Fruit fly (Drosophila melanogaster): Measurements from ENCODE around the gene CAH16.

CAH16 gene

DNA sequence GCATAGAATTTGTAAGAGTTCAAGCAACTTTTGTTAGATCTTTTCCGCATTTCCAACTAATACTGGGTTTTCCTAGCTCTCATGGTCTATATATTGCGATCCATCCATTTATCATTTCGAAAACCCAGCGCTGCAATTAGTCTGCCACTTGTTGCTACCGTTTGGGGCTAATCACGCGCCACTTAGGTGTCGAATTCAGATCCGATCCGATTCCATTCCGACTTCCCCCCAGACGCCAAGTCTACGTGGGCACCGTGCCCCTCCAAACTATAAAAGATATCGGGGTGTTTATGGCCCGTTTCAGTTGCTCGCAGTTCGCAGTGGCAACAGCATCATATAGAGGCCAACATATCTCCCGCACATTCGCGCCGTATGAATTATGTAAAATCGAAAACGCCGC lies 2.7 kb upstream of the CAH16 start, which contains the start of gene CAH6:
CAH6 (plus strand) TSS at position 301 of the 400 bp plus-strand sequence.
- TF ChIP-seq CG17801 (GFP tag; optimal IDR thresholded peaks at IDR 0.05; ENCODE audit: partially characterized antibody), result no peak

DNA sequence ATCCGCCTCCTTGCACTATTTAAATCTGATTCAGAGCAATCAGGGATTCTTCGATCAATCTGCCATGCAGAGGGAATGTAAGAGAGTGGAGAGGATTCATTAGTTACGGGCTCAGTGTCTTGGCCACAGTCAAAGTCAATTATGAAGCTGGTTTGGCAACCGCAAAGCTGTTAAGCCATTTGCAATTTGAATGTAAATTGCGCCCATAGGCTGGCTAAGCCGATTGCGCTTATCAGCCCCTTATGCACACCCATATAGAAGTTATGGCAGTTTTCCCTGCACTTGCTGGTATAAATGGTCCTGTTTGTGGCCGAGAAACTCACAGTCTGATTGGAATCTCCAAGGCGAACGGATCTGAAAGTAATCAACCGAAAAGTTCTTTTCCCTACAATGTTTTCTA lies 2.3 kb downstream of the CAH16 start, which contains the start of gene CAH5:
CAH5 (plus strand) TSS at position 301 of the 400 bp plus-strand sequence.
- TF ChIP-seq CG17801 (GFP tag; optimal IDR thresholded peaks at IDR 0.05; ENCODE audit: partially characterized antibody), result no peak

DNA sequence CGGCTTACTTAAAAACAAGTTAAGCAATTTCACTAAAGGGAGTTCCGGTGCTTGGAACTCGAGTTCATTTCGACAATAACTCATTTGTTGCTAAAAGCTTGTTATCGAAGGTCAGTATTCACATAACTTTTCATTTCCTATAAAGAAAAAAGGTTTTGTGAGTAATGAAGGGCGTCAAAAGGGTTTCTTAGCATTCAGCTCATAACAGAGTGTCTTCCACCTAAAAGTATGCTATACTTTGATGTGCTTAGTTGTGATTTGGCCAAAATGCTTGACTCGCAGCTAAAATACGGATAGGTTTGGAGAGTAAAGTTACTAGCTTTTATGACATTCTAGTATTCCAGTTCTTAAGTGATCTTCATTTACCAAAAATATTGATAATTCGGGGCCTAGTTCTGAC lies 3.9 kb downstream of the CAH16 start:
- peak; percentile 0 for TF ChIP-seq CG17801 (GFP tag; optimal IDR thresholded peaks at IDR 0.05; ENCODE audit: partially characterized antibody)

DNA sequence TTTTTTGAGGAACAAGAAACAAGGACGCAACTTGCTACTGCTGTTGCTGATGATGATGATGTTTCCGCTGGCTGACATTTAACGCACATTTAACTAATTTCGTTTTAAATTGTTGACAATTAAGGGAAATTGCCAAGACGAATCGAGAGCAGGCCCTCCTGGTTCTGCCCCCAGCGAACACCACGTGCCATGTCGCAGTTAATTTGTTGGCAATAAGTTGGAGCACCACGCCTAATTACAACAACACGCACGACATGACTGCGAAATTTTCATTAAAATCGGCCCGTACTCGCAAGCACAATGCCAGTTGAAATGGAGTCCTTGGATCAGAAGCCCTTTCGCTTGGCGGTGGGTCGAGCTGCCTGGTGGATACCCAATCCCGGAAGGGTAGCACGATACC lies 5.4 kb downstream of the CAH16 start, which contains the start of gene ppk24:
ppk24 (plus strand) TSS at position 301 of the 400 bp plus-strand sequence.
- no peak for TF ChIP-seq CG17801 (GFP tag; optimal IDR thresholded peaks at IDR 0.05; ENCODE audit: partially characterized antibody)

DNA sequence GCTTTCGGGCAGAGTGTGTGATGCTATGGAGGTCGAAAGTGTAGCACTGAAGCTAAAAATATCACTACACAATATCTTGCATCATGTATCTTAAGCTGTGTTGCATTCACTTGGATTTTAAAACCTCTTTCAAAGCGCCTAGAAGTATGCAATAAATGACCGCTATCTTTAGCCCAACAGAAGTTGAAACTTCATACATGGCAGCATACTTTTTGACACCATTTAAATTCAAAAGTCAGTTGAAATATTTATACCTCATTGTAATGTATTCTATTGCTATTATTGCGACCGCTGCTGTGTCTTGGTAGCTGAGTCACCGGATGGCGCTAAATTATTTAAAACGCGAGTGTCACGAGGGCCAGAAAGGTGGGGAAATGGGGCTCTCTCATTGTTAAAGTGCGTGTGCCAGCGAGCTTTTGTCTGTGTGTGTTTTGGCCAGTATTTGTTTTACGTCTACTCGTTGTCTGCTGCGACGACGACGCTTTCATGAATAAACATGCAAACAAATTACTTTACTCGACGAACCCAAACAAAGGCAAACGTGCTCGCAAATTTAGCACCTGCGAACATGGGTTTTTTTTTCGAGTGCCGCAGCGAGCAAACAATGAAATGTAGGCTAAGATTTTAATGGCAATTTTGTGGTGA lies 10.9 kb downstream of the CAH16 start:
- TF ChIP-seq CG17801 (GFP tag; optimal IDR thresholded peaks at IDR 0.05; ENCODE audit: partially characterized antibody), result no peak

DNA sequence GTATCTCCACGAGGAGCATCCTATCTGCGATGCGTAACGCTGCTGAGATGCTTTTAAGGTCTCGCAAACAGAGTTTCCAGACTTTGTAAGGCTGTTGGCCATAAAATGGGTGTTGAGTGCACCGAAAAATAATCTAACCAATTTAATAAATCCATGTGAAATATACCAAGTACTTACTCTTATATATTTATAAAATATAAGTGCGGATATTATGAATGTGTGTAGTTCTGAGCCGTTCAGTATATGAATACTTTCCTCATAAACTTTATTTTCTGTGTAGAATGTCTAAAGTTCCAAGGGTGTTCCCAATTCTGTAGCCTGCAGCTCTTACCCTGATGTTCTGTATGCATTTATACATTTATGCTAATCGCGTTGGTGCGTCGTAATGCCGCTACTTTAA lies 25.7 kb downstream of the CAH16 start:
- TF ChIP-seq CG17801 (GFP tag; optimal IDR thresholded peaks at IDR 0.05; ENCODE audit: partially characterized antibody), result no peak

DNA sequence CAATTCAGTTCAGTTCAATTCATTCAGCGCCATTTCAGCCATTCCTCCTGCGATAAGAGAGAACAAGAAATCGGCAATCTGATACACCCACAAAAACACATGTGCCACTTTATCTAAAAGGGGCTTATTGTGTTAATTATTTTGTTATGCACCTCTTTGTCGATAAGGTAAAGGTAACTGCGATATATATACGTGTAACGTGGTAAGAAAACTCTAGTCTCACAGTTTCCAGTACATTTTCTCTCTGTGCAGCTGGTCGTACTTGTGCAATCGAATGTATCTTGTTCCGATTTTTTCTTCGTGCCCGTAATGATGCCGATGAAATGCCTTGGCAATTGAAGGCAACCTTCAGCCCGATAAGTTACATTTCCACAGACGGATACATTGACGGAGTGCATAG lies 27.5 kb downstream of the CAH16 start:
- no peak for TF ChIP-seq CG17801 (GFP tag; optimal IDR thresholded peaks at IDR 0.05; ENCODE audit: partially characterized antibody)

DNA sequence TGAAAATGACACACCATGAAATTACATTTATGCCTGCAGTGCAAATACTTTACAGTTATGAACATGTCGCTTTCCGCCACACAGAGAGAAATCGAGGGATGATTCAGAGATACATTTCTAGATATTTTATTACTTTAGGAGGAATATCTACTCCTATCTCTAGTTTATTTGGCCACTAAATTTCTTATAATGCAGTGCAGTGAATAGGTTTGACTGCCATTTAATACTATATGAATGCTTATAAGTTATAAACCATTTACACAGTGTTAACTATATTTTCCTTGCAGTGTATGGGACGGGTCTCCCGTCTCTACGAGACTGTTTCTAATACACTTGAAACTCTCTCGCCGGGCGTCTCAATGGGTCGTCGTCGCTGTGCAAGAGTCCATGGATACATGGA lies 30.1 kb downstream of the CAH16 start:
- no peak for TF ChIP-seq CG17801 (GFP tag; optimal IDR thresholded peaks at IDR 0.05; ENCODE audit: partially characterized antibody)

DNA sequence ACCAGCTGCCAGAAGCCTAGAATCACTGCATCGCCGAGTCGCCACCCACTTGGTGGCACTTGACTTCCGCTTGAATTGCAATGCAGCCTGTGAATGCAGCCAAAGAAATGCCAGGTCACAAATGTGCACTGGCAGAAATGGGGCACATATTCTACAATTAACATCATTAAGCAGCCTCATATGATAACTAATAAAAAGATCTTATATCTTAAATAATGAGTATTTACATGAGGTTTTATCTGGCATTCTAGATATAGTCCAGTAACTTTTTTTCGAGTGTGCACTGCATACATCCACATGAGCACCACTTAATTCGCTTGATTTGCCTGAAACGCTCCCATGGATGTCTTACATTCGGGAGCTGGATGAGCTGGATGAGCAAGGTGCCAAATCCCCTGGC lies 35.6 kb downstream of the CAH16 start:
- TF ChIP-seq CG17801 (GFP tag; optimal IDR thresholded peaks at IDR 0.05; ENCODE audit: partially characterized antibody), result no peak

DNA sequence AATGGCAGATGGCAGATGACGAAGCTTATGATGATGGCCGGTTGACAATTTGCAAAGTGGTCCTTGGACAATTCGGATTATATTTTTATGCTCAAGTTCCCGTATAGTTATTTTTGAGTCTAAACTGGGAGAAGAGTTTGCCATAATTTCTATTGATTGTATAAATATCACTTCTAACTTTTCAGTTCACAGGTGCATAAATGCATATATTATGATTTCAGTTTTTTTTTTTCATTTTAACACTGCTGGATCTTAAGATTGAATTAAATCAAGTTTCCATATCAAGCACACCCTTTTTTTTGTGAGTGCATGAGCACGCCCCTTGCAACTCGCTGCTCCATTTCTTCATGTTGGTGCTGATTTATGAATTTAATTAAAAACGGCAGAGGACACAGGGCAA lies 36.9 kb downstream of the CAH16 start:
- no peak for TF ChIP-seq CG17801 (GFP tag; optimal IDR thresholded peaks at IDR 0.05; ENCODE audit: partially characterized antibody)

DNA sequence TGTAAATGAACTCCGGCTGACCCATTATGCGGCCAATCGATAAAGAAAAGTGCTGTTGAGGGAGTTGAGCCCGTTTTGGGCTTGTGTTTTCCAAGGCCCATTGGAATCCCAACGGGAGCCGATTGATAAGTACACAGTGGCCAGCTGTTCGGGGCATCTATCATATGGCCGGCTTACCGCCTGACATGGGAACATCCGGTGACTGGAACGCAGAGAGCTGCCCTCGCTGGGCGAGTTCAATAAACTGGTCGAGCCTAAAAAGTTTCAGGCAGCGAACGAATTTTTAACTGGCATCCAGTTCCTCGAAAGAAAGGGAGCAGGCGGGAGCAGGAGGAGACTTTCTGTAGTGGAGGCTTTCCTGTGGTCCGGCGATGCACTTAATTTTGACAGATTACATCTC lies 41.5 kb downstream of the CAH16 start:
- TF ChIP-seq CG17801 (GFP tag; optimal IDR thresholded peaks at IDR 0.05; ENCODE audit: partially characterized antibody), result no peak

DNA sequence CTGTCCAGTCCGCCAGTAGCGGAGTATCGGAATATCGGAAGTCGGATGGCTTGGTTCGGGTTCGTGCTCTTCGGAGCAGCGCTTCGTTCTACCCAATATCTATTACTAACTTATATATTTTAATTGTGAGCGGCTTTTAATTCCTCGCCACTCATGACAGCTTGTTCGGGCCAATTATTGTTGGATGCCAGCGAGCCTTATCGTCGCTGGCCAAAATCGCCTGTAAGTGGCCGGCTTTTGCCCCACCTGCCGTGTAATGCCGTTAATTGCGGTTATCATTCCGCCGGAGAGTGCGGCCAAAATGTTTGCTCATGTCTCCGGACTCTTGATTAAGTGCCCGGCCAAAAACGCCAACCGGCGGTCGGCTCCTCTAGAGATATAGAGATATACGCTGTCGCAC lies 45.2 kb downstream of the CAH16 start, which contains the start of gene pHCl-2:
pHCl-2 (minus strand) TSS at position 101 of the 400 bp plus-strand sequence.
- TF ChIP-seq CG17801 (GFP tag; optimal IDR thresholded peaks at IDR 0.05; ENCODE audit: partially characterized antibody), result no peak

DNA sequence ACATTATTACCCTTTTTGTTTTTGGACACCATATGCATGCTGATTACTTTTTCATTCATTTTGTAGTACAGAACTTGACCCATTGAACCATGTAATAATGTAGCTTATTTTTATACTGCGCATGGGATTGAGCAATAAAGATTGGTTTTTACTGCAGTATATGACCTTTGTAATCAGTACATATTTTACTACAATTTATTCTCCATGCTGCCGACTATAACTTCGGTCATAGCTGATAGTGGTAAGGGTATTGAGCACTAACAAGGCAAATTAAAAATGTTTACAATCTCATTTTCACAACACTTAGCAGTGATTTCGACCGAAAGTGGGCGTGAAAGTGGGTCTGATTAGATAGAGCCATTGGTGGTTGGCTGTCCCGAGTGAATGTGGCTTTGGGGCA lies 46.4 kb downstream of the CAH16 start:
- TF ChIP-seq CG17801 (GFP tag; optimal IDR thresholded peaks at IDR 0.05; ENCODE audit: partially characterized antibody), result no peak

DNA sequence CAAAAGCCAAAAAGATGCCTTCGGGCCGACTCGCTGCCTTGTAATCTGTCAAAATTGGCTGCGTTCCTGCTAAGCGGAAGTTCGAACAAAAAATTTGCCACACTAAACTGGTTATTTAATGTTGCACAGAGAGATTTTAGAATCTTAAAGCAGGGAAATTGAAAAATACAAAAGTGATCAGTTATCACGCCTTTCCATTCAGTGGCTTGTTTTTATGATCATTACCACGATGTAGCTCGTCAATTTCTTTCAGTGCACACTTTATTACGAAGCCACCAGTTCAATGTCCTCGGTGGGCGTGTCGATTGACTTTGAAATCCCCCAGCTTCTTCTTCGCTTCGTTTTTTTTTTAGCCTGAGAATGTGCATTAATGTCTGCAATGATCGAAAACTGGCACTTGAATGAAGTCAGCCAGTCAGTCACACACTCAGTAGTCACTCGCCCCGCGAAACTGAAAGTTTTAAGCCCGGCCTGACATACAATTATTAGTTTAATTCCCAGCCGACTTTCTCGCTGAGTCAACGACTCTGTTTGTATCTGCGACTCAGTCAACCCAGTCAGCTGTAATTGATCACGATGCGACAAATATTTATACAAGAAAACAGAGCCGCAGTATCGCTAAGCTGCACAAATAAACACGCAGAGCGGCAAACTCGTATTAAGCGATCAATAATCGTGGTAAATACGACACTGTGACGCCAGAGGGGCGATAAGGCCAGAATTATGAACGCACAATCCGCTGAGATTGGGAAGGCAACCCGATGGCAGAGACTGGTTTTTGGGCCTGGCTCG lies 49.0 kb downstream of the CAH16 start:
- TF ChIP-seq CG17801 (GFP tag; optimal IDR thresholded peaks at IDR 0.05; ENCODE audit: partially characterized antibody), result no peak

DNA sequence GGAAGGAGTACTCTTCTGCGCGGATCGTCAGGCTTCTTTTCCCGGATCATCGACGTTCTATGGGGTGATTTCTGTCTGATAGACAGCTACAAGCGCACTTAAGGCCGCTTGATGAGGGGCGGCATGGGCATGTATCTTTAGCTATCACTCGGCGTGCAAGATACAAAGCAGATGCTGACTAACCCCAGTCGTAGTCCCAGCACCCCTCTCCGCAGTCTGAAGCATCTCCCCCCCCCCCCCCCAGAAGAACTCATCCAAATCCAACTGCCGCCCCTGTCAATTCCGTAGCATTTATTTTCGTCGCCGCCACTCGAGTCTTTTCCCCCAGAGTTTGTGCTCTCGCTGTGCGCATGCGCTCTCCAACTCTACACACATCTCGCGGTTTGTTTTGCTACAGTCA lies 50.3 kb downstream of the CAH16 start:
- TF ChIP-seq CG17801 (GFP tag; optimal IDR thresholded peaks at IDR 0.05; ENCODE audit: partially characterized antibody), result no peak

DNA sequence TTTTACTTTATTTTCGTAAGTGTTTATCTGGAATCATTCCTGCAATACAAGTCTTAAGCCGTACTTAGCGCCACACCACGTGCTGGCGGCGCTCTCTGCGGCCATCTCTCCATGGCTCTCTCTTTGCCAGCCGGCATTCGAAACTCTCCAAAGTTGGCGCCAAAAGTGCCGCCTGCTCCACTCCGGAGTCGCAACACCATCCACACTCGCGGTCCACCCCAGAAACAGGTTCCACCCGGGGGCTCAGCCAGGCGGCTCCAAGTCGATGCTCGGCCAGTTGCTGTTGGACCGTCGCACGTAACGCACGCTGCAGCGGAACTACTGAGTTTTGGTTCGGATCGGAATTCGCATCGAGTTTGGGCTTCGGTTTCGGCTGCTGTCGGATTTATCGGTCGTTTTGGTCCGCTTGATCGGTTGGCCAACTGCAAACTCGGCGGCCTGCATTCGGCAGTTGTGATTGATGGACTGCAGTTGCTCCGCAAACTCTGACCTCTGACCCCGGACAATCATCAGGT lies 50.9 kb downstream of the CAH16 start, which contains the start of gene CG34347:
CG34347 (plus strand) TSS at position 275 of the 515 bp plus-strand sequence.
- TF ChIP-seq CG17801 (GFP tag; optimal IDR thresholded peaks at IDR 0.05; ENCODE audit: partially characterized antibody), result no peak
